Fruit fly (Drosophila melanogaster) whole organism, prepupa: ENCODE results near the gene CG42752.

Experiments used
- CG10631 ChIP-seq: fragments of 200-800 bp; sonication (Bioruptor generic); optimal IDR thresholded peaks from 2 replicates; lab custom pipeline; 2016; ENCODE audit warnings: missing biosample characterization, missing genetic modification characterization
- CG10669 ChIP-seq: fragments of 200-800 bp; sonication (Bioruptor generic); optimal IDR thresholded peaks from 3 replicates; lab custom pipeline; 2018; ENCODE audit warnings: missing biosample characterization, mild to moderate bottlenecking, missing genetic modification characterization, moderate library complexity
- CG11294 ChIP-seq: fragments of 200-800 bp; sonication (Bioruptor generic); IDR thresholded peaks from 2 replicates; pipeline ENCODE4 v1.3.6; 2022; ENCODE audit warnings: missing biosample characterization, missing genetic modification characterization
- CG15336 ChIP-seq: fragments of 200-800 bp; sonication (Bioruptor generic); IDR thresholded peaks from 2 replicates; pipeline ENCODE4 v1.3.6; 2022; ENCODE audit warnings: missing biosample characterization, missing genetic modification characterization
- CG16779 ChIP-seq: fragments of 200-800 bp; sonication (Bioruptor generic); optimal IDR thresholded peaks from 3 replicates; lab custom pipeline; 2017; ENCODE audit warnings: missing biosample characterization, mild to moderate bottlenecking, missing genetic modification characterization
- CG3032 ChIP-seq: fragments of 200-800 bp; optimal IDR thresholded peaks from 2 replicates; lab custom pipeline; 2019; ENCODE audit warnings: missing biosample characterization, mild to moderate bottlenecking, missing genetic modification characterization, moderate library complexity
- CG32006 ChIP-seq: fragments of 200-800 bp; sonication (Bioruptor generic); optimal IDR thresholded peaks from 3 replicates; lab custom pipeline; 2017; ENCODE audit warnings: missing biosample characterization, mild to moderate bottlenecking, missing genetic modification characterization
- CG34406 ChIP-seq: fragments of 200-800 bp; sonication (Bioruptor generic); optimal IDR thresholded peaks from 3 replicates; lab custom pipeline; 2016; ENCODE audit warnings: missing biosample characterization, missing genetic modification characterization
- CG3919 ChIP-seq: fragments of 200-800 bp; sonication (Bioruptor generic); optimal IDR thresholded peaks from 3 replicates; lab custom pipeline; 2016; ENCODE audit warnings: missing biosample characterization, missing genetic modification characterization
- CG4318 ChIP-seq: fragments of 200-800 bp; sonication (Bioruptor generic); optimal IDR thresholded peaks from 3 replicates; lab custom pipeline; 2017; ENCODE audit warnings: missing biosample characterization, mild to moderate bottlenecking, missing genetic modification characterization
- CG6276 ChIP-seq: fragments of 200-800 bp; sonication (Bioruptor generic); optimal IDR thresholded peaks from 2 replicates; lab custom pipeline; 2017; ENCODE audit warnings: missing biosample characterization, mild to moderate bottlenecking, missing genetic modification characterization
- CG6792 ChIP-seq: fragments of 200-800 bp; sonication (Bioruptor generic); optimal IDR thresholded peaks from 3 replicates; lab custom pipeline; 2016; ENCODE audit warnings: missing biosample characterization, missing genetic modification characterization
- CG6808 ChIP-seq: fragments of 200-800 bp; sonication (Bioruptor generic); optimal IDR thresholded peaks from 3 replicates; lab custom pipeline; 2017; ENCODE audit warnings: missing biosample characterization, missing genetic modification characterization, mild to moderate bottlenecking, moderate library complexity, missing genetic modification reagents
- CG7368 ChIP-seq: fragments of 200-800 bp; sonication (Bioruptor generic); optimal IDR thresholded peaks from 3 replicates; lab custom pipeline; 2016; ENCODE audit warnings: missing biosample characterization, missing genetic modification characterization
- CG8119 ChIP-seq: fragments of 200-800 bp; sonication (Bioruptor generic); IDR thresholded peaks from 3 replicates; pipeline ENCODE4 v1.3.6; 2022; ENCODE audit warnings: missing biosample characterization, missing genetic modification characterization
- CG9139 ChIP-seq: fragments of 200-800 bp; sonication (Bioruptor generic); optimal IDR thresholded peaks from 3 replicates; lab custom pipeline; 2017; ENCODE audit warnings: missing biosample characterization, mild to moderate bottlenecking, missing genetic modification characterization
- Eip78C ChIP-seq: fragments of 200-800 bp; sonication (Bioruptor generic); peaks from one replicate; lab custom pipeline; 2016; ENCODE audit warnings: missing biosample characterization, missing genetic modification characterization
- Eip93F ChIP-seq: fragments of 200-800 bp; sonication (Bioruptor generic); optimal IDR thresholded peaks from 2 replicates; lab custom pipeline; 2016; ENCODE audit warnings: missing biosample characterization, mild to moderate bottlenecking, missing genetic modification characterization
- Ets21C ChIP-seq: fragments of 200-800 bp; sonication (Bioruptor generic); optimal IDR thresholded peaks from 3 replicates; lab custom pipeline; 2016; ENCODE audit warnings: missing biosample characterization, missing genetic modification characterization
- Ets96B ChIP-seq: fragments of 200-800 bp; optimal IDR thresholded peaks from 2 replicates; lab custom pipeline; 2019; ENCODE audit warnings: missing biosample characterization, mild to moderate bottlenecking, missing genetic modification characterization, moderate library complexity
- Gug ChIP-seq: fragments of 200-800 bp; sonication (Bioruptor generic); IDR thresholded peaks from 2 replicates; pipeline ENCODE4 v1.3.6; 2022; ENCODE audit warnings: missing biosample characterization, missing genetic modification characterization
- Hr38 ChIP-seq: sonication (Bioruptor generic); optimal IDR thresholded peaks from 2 replicates; lab custom pipeline; 2016; ENCODE audit warnings: missing biosample characterization, missing genetic modification characterization
- Hr39 ChIP-seq: fragments of 200-800 bp; sonication (Bioruptor generic); optimal IDR thresholded peaks from 2 replicates; lab custom pipeline; 2016; ENCODE audit warnings: missing biosample characterization, missing genetic modification characterization
- Hr4 ChIP-seq: fragments of 200-800 bp; sonication (Bioruptor generic); optimal IDR thresholded peaks from 3 replicates; lab custom pipeline; 2016; ENCODE audit warnings: missing biosample characterization, missing genetic modification characterization
- Lpt ChIP-seq: fragments of 200-800 bp; sonication (Bioruptor generic); optimal IDR thresholded peaks from 3 replicates; lab custom pipeline; 2016; ENCODE audit warnings: missing biosample characterization, missing genetic modification characterization
- Met ChIP-seq: fragments of 200-800 bp; sonication (Bioruptor generic); optimal IDR thresholded peaks from 3 replicates; lab custom pipeline; 2016; ENCODE audit warnings: missing biosample characterization, missing genetic modification characterization
- OdsH ChIP-seq: fragments of 200-800 bp; sonication (Bioruptor generic); optimal IDR thresholded peaks from 3 replicates; lab custom pipeline; 2016; ENCODE audit warnings: missing biosample characterization, missing genetic modification characterization
- Sox102F ChIP-seq: fragments of 200-800 bp; sonication (Bioruptor generic); optimal IDR thresholded peaks from 2 replicates; lab custom pipeline; 2016; ENCODE audit warnings: missing biosample characterization, mild to moderate bottlenecking, missing genetic modification characterization
- Sox14 ChIP-seq: fragments of 200-800 bp; sonication (Bioruptor generic); optimal IDR thresholded peaks from 3 replicates; lab custom pipeline; 2016; ENCODE audit warnings: missing biosample characterization, missing genetic modification characterization
- Sox15 ChIP-seq: fragments of 200-800 bp; sonication (Bioruptor generic); optimal IDR thresholded peaks from 3 replicates; lab custom pipeline; 2016; ENCODE audit warnings: missing biosample characterization, missing genetic modification characterization
- achi ChIP-seq: fragments of 200-800 bp; sonication (Bioruptor generic); optimal IDR thresholded peaks from 3 replicates; lab custom pipeline; 2016; ENCODE audit warnings: missing biosample characterization, missing genetic modification characterization
- acj6 ChIP-seq: fragments of 200-800 bp; sonication (Bioruptor generic); optimal IDR thresholded peaks from 3 replicates; lab custom pipeline; 2016; ENCODE audit warnings: missing biosample characterization, missing genetic modification characterization
- dac ChIP-seq: fragments of 200-800 bp; sonication (Bioruptor generic); optimal IDR thresholded peaks from 2 replicates; lab custom pipeline; 2017; ENCODE audit warnings: missing biosample characterization, mild to moderate bottlenecking, missing genetic modification characterization
- dsx ChIP-seq: fragments of 200-800 bp; optimal IDR thresholded peaks from 3 replicates; lab custom pipeline; 2019; ENCODE audit warnings: missing biosample characterization, mild to moderate bottlenecking, missing genetic modification characterization, moderate library complexity; ENCODE audit not compliant: poor library complexity, severe bottlenecking
- eg ChIP-seq: fragments of 200-800 bp; sonication (Bioruptor generic); IDR thresholded peaks from 3 replicates; pipeline ENCODE4 v1.3.6; 2022; ENCODE audit warnings: missing biosample characterization, missing genetic modification characterization
- esn ChIP-seq: fragments of 200-800 bp; sonication (Bioruptor generic); optimal IDR thresholded peaks from 2 replicates; lab custom pipeline; 2016; ENCODE audit warnings: missing biosample characterization, mild to moderate bottlenecking, missing genetic modification characterization, moderate library complexity
- fd59A ChIP-seq: fragments of 200-800 bp; sonication (Bioruptor generic); optimal IDR thresholded peaks from 2 replicates; lab custom pipeline; 2017; ENCODE audit warnings: missing biosample characterization, mild to moderate bottlenecking, missing genetic modification characterization, missing genetic modification reagents
- fd85E ChIP-seq: fragments of 200-800 bp; sonication (Bioruptor generic); optimal IDR thresholded peaks from 3 replicates; lab custom pipeline; 2016; ENCODE audit warnings: missing biosample characterization, missing genetic modification characterization
- lz ChIP-seq: fragments of 200-800 bp; sonication (Bioruptor generic); optimal IDR thresholded peaks from 3 replicates; lab custom pipeline; 2016; ENCODE audit warnings: missing biosample characterization, missing genetic modification characterization
- net ChIP-seq: fragments of 200-800 bp; sonication (Bioruptor generic); optimal IDR thresholded peaks from 3 replicates; lab custom pipeline; 2016; ENCODE audit warnings: missing biosample characterization, missing genetic modification characterization
- pdm3 ChIP-seq: fragments of 200-800 bp; sonication (Bioruptor generic); optimal IDR thresholded peaks from 3 replicates; lab custom pipeline; 2016; ENCODE audit warnings: missing biosample characterization, missing genetic modification characterization
- salr ChIP-seq, 2 experiments: fragments of 200-800 bp; sonication (Bioruptor generic); optimal IDR thresholded peaks; 3 replicates each; lab custom pipeline; 2016 to 2018; ENCODE audit warnings: missing biosample characterization in 2 of 2, missing genetic modification characterization in 2 of 2, mild to moderate bottlenecking in 1 of 2
- spab ChIP-seq: fragments of 200-800 bp; sonication (Bioruptor generic); optimal IDR thresholded peaks from 2 replicates; lab custom pipeline; 2017; ENCODE audit warnings: missing biosample characterization, mild to moderate bottlenecking, missing genetic modification characterization, missing genetic modification reagents
- ss ChIP-seq, 2 experiments: fragments of 200-800 bp; sonication (Bioruptor generic); optimal IDR thresholded peaks; 2 replicates in 1 of 2; 3 replicates in 1 of 2; lab custom pipeline; 2017 to 2018; ENCODE audit warnings: mild to moderate bottlenecking in 2 of 2, missing biosample characterization in 2 of 2, missing genetic modification characterization in 2 of 2, moderate library complexity in 1 of 2
- svp ChIP-seq: fragments of 200-800 bp; sonication (Bioruptor generic); peaks from one replicate; lab custom pipeline; 2016; ENCODE audit warnings: missing biosample characterization, missing genetic modification characterization
- vri ChIP-seq: fragments of 200-800 bp; sonication (Bioruptor generic); optimal IDR thresholded peaks from 3 replicates; lab custom pipeline; 2016; ENCODE audit warnings: missing biosample characterization, mild to moderate bottlenecking, missing genetic modification characterization

Gene CG42752

dm6 chr2L:18695404-18695804 lies 44.5 kb downstream of the CG42752 start, which contains the start of the genes CG10383 and CG10338 (continued):
- TF ChIP-seq fd59A (GFP tag; lab: Kevin White, UChicago), result peak; percentile 22
- TF ChIP-seq lz (GFP tag; lab: Kevin White, UChicago), result peak; percentile 89
- TF ChIP-seq fd85E (GFP tag; lab: Kevin White, UChicago), result peak; percentile 77
- TF ChIP-seq Sox102F (GFP tag; lab: Kevin White, UChicago), result peak; percentile 85
- peak; percentile 86 for TF ChIP-seq CG6792 (GFP tag; lab: Kevin White, UChicago)
- no peak for TF ChIP-seq CG9139 (GFP tag; lab: Kevin White, UChicago)
- TF ChIP-seq Ets21C (GFP tag; lab: Kevin White, UChicago), result peak; percentile 85
- peak; percentile 84 for TF ChIP-seq CG10631 (GFP tag; lab: Kevin White, UChicago)
- TF ChIP-seq Hr4 (GFP tag; lab: Kevin White, UChicago), result peak; percentile 86
- peak; percentile 74 for TF ChIP-seq Hr38 (GFP tag; lab: Kevin White, UChicago)
- peak; percentile 41 for TF ChIP-seq spab (GFP tag; lab: Kevin White, UChicago)
- TF ChIP-seq CG6808 (GFP tag; lab: Kevin White, UChicago), result no peak
- peak; percentile 73 for TF ChIP-seq CG3032 (tag; lab: Kevin White, UChicago)
- peak; percentile 69; the same call in 2 of the 3 replicates for TF ChIP-seq CG8119 (GFP tag; lab: Robert Waterston, UW)
- peak; percentile 89 for TF ChIP-seq Eip93F
- TF ChIP-seq vri, result peak; percentile 75
- TF ChIP-seq acj6 (GFP tag; lab: Kevin White, UChicago), result peak; percentile 89
- TF ChIP-seq ss (GFP tag; optimal IDR thresholded peaks at IDR 0.05; lab: Kevin White, UChicago), result peak; percentile 30 to 33
- peak; percentile 86 for TF ChIP-seq Gug (GFP tag; lab: Robert Waterston, UW)
- TF ChIP-seq dac (GFP tag; lab: Kevin White, UChicago), result peak; percentile 85
- peak; percentile 83 for TF ChIP-seq net (GFP tag; lab: Kevin White, UChicago)
- TF ChIP-seq Sox15, result peak; percentile 84
- TF ChIP-seq CG16779 (tag; lab: Kevin White, UChicago), result peak; percentile 47
- TF ChIP-seq achi (GFP tag; lab: Kevin White, UChicago), result peak; percentile 89
- peak; percentile 84 for TF ChIP-seq CG15336 (GFP tag; lab: Robert Waterston, UW)
- TF ChIP-seq CG6276 (GFP tag; lab: Kevin White, UChicago), result no peak

- TF ChIP-seq Sox102F (GFP tag; lab: Kevin White, UChicago), result peak; percentile 5
- TF ChIP-seq CG34406 (GFP tag; lab: Kevin White, UChicago), result peak; percentile 35
- peak; percentile 65 for TF ChIP-seq Hr4 (GFP tag; lab: Kevin White, UChicago)
- TF ChIP-seq Sox15, result no peak
- TF ChIP-seq CG6276 (GFP tag; lab: Kevin White, UChicago), result no peak
- peak; percentile 24 for TF ChIP-seq CG4318 (GFP tag; lab: Kevin White, UChicago)
- peak in 1 of 2 experiments; percentile 28 for TF ChIP-seq salr (GFP tag; optimal IDR thresholded peaks at IDR 0.05; lab: Kevin White, UChicago)
- no peak for TF ChIP-seq spab (GFP tag; lab: Kevin White, UChicago)
- TF ChIP-seq dac (GFP tag; lab: Kevin White, UChicago), result no peak
- no peak for TF ChIP-seq CG7368
- TF ChIP-seq CG11294 (GFP tag; lab: Robert Waterston, UW), result no peak
- no peak for TF ChIP-seq ss (GFP tag; optimal IDR thresholded peaks at IDR 0.05; lab: Kevin White, UChicago)
- peak; percentile 66 for TF ChIP-seq OdsH
- peak; percentile 46 for TF ChIP-seq lz (GFP tag; lab: Kevin White, UChicago)
- TF ChIP-seq esn (GFP tag; lab: Kevin White, UChicago), result peak; percentile 54
- TF ChIP-seq CG10669, result peak; percentile 27
- TF ChIP-seq CG15336 (GFP tag; lab: Robert Waterston, UW), result peak; percentile 59
- TF ChIP-seq svp (GFP tag; lab: Kevin White, UChicago), result no peak
- TF ChIP-seq eg, result peak; percentile 64; the same call in 2 of the 3 replicates
- TF ChIP-seq vri, result no peak
- no peak for TF ChIP-seq Met
- TF ChIP-seq CG6792 (GFP tag; lab: Kevin White, UChicago), result peak; percentile 56
- TF ChIP-seq Eip78C (GFP tag; lab: Kevin White, UChicago), result peak; percentile 83
- peak; percentile 43 for TF ChIP-seq net (GFP tag; lab: Kevin White, UChicago)
- TF ChIP-seq CG3919 (GFP tag; lab: Kevin White, UChicago), result peak; percentile 43
- no peak for TF ChIP-seq Hr38 (GFP tag; lab: Kevin White, UChicago)
- peak; percentile 44 for TF ChIP-seq Hr39 (GFP tag; lab: Kevin White, UChicago)
- peak; percentile 66 for TF ChIP-seq CG32006 (GFP tag; lab: Kevin White, UChicago)
- TF ChIP-seq Sox14 (GFP tag; lab: Kevin White, UChicago), result peak; percentile 51
- peak; percentile 77 for TF ChIP-seq CG8119 (GFP tag; lab: Robert Waterston, UW)
- TF ChIP-seq dsx (GFP tag; lab: Kevin White, UChicago), result no peak
- 0 out of 2 replicates have a peak, but pooled peaks have one; percentile 26 for TF ChIP-seq Gug (GFP tag; lab: Robert Waterston, UW)
- TF ChIP-seq CG10631 (GFP tag; lab: Kevin White, UChicago), result peak; percentile 53
- TF ChIP-seq Ets96B (tag; lab: Kevin White, UChicago), result peak; percentile 58
- TF ChIP-seq pdm3, result peak; percentile 63
- TF ChIP-seq Lpt (GFP tag; lab: Kevin White, UChicago), result peak; percentile 13
- TF ChIP-seq Eip93F, result no peak
Observed at dm6 chr2L:18694724-18695105, 45.2 kb downstream of the CG42752 start.
